Worm (Caenorhabditis elegans) whole organism, L3 larva: Measurements from ENCODE around the gene srdh-1.
A peak's percentile ranks its signal among the peaks of the same experiment; 100 is the strongest.

Source experiments
- R02D3.7 ChIP-seq: fragments of 150-350 bp; optimal IDR thresholded peaks from 2 replicates; lab custom pipeline; 2014; ENCODE audit warnings: missing biosample characterization, missing genetic modification characterization
- aly-2 ChIP-seq: fragments of 150-350 bp; optimal IDR thresholded peaks from 2 replicates; lab custom pipeline; 2014; ENCODE audit warnings: missing biosample characterization, missing genetic modification characterization
- elt-3 ChIP-seq, 3 experiments: fragments of 150-350 bp in 1 of 3; sonication (generic microtip) in 2 of 3; optimal IDR thresholded peaks; 2 replicates in 2 of 3; 4 replicates in 1 of 3; lab custom pipeline; 2014 to 2017; ENCODE audit warnings: missing biosample characterization in 3 of 3, missing genetic modification characterization in 3 of 3
- lin-15B ChIP-seq: fragments of 150-350 bp; optimal IDR thresholded peaks from 2 replicates; lab custom pipeline; 2014; ENCODE audit warnings: missing biosample characterization, missing genetic modification characterization
- lin-39 ChIP-seq: fragments of 150-350 bp; optimal IDR thresholded peaks from 2 replicates; lab custom pipeline; 2018; ENCODE audit warnings: missing biosample characterization, missing genetic modification reagents, missing genetic modification characterization
- nhr-11 ChIP-seq: fragments of 150-350 bp; optimal IDR thresholded peaks from 2 replicates; lab custom pipeline; 2014; ENCODE audit warnings: missing biosample characterization, missing genetic modification characterization
- nhr-25 ChIP-seq: sonication (generic microtip); optimal IDR thresholded peaks from 2 replicates; lab custom pipeline; 2017; ENCODE audit warnings: missing biosample characterization, missing genetic modification characterization
- nhr-43 ChIP-seq: sonication (generic microtip); optimal IDR thresholded peaks from 2 replicates; lab custom pipeline; 2016; ENCODE audit warnings: mild to moderate bottlenecking, missing genetic modification characterization, missing compliant biosample characterization; ENCODE audit not compliant: poor library complexity, severe bottlenecking
- nhr-76 ChIP-seq: fragments of 150-350 bp; sonication (generic microtip); optimal IDR thresholded peaks from 5 replicates; lab custom pipeline; 2014; ENCODE audit warnings: missing biosample characterization, missing genetic modification characterization
- snpc-4 ChIP-seq: fragments of 150-350 bp; optimal IDR thresholded peaks from 2 replicates; lab custom pipeline; 2014; ENCODE audit warnings: missing biosample characterization, missing genetic modification characterization

- TF ChIP-seq nhr-43 (no peak), elt-3 (tag; optimal IDR thresholded peaks at IDR 0.05; lab: Kevin White, UChicago) (no peak), lin-39 (tag; lab: Kevin White, UChicago) (no peak), nhr-25 (no peak), nhr-11 (no peak), aly-2 (no peak), lin-15B (tag; lab: Kevin White, UChicago) (peak; percentile 67), nhr-76 (tag; lab: Kevin White, UChicago) (no peak), snpc-4 (tag; lab: Kevin White, UChicago) (no peak), R02D3.7 (tag; lab: Kevin White, UChicago) (peak; percentile 94)
Measured at ce11 chrII:8276057-8276456, 11.6 kb downstream of the srdh-1 start, which contains the start of the genes gei-14 and slc-25A32.
